Worm (Caenorhabditis elegans) whole organism, L4 larva: ENCODE results near the gene lin-29.
A peak's percentile ranks its signal among the peaks of the same experiment; 100 is the strongest.

ENCODE experiments used
- D1046.2 ChIP-seq: fragments of 200-800 bp; sonication (Bioruptor generic); IDR thresholded peaks from 2 replicates; pipeline ENCODE4 v1.3.6; 2022; ENCODE audit warnings: missing genetic modification characterization, missing compliant biosample characterization
- F37D6.2 ChIP-seq: sonication (generic microtip); optimal IDR thresholded peaks from 2 replicates; lab custom pipeline; 2016; ENCODE audit warnings: mild to moderate bottlenecking, missing genetic modification characterization, missing compliant biosample characterization
- F44E2.7 ChIP-seq: fragments of 200-800 bp; sonication (Bioruptor generic); IDR thresholded peaks from 2 replicates; pipeline ENCODE4 v2.1.2; 2022; ENCODE audit warnings: missing genetic modification characterization, missing compliant biosample characterization
- T20F7.1 ChIP-seq: fragments of 200-800 bp; sonication (Bioruptor generic); optimal IDR thresholded peaks from 2 replicates; lab custom pipeline; 2018; ENCODE audit warnings: mild to moderate bottlenecking, missing genetic modification characterization, missing compliant biosample characterization
- T26A8.4 ChIP-seq: fragments of 200-800 bp; sonication (Bioruptor generic); IDR thresholded peaks from 2 replicates; pipeline ENCODE4 v1.3.6; 2022; ENCODE audit warnings: missing genetic modification characterization, missing compliant biosample characterization
- Y75B8A.6 ChIP-seq: fragments of 200-800 bp; sonication (Bioruptor generic); IDR thresholded peaks from 2 replicates; pipeline ENCODE4 v1.3.6; 2022; ENCODE audit warnings: missing genetic modification reagents, missing genetic modification characterization, missing compliant biosample characterization
- ZK337.2 ChIP-seq: fragments of 200-800 bp; sonication (Bioruptor generic); IDR thresholded peaks from 2 replicates; pipeline ENCODE4 v1.3.6; 2022; ENCODE audit warnings: missing genetic modification reagents, missing genetic modification characterization, missing compliant biosample characterization
- ZK546.5 ChIP-seq, 2 experiments: sonication (generic microtip); optimal IDR thresholded peaks; 2 replicates each; lab custom pipeline; 2017; ENCODE audit warnings: missing biosample characterization in 2 of 2, missing genetic modification characterization in 2 of 2
- ama-1 ChIP-seq: fragments of 150-350 bp; optimal IDR thresholded peaks from 2 replicates; lab custom pipeline; 2014; ENCODE audit warnings: inconsistent platforms, mixed read lengths
- arid-1 ChIP-seq: fragments of 200-800 bp; sonication (Bioruptor generic); conservative IDR thresholded peaks from 2 replicates; pipeline ENCODE4 v1.3.6; 2022; ENCODE audit warnings: missing genetic modification reagents, missing genetic modification characterization, missing compliant biosample characterization
- ceh-44 ChIP-seq: fragments of 200-800 bp; sonication (Bioruptor generic); IDR thresholded peaks from 2 replicates; pipeline ENCODE4 v1.3.6; 2022; ENCODE audit warnings: missing genetic modification reagents, missing genetic modification characterization, missing compliant biosample characterization
- ctbp-1 ChIP-seq: fragments of 200-800 bp; sonication (Bioruptor generic); IDR thresholded peaks from 2 replicates; pipeline ENCODE4 v1.3.6; 2022; ENCODE audit warnings: missing genetic modification reagents, missing genetic modification characterization, missing compliant biosample characterization
- dve-1 ChIP-seq: sonication (generic microtip); optimal IDR thresholded peaks from 2 replicates; lab custom pipeline; 2017; ENCODE audit warnings: antibody characterized with exemption, mild to moderate bottlenecking, missing genetic modification characterization, missing compliant biosample characterization; ENCODE audit not compliant: insufficient read depth
- egl-43 ChIP-seq: fragments of 200-800 bp; sonication (Bioruptor generic); IDR thresholded peaks from 2 replicates; pipeline ENCODE4 v1.3.6; 2022; ENCODE audit warnings: missing genetic modification reagents, missing genetic modification characterization, missing compliant biosample characterization
- lin-29 ChIP-seq: fragments of 200-800 bp; sonication (Bioruptor generic); IDR thresholded peaks from 2 replicates; pipeline ENCODE4 v1.3.6; 2022; ENCODE audit warnings: missing genetic modification reagents, missing genetic modification characterization, missing compliant biosample characterization
- lin-38 ChIP-seq: fragments of 200-800 bp; sonication (Bioruptor generic); IDR thresholded peaks from 2 replicates; pipeline ENCODE4 v1.3.6; 2022; ENCODE audit warnings: missing genetic modification reagents, missing genetic modification characterization, missing compliant biosample characterization
- lir-3 ChIP-seq: sonication (generic microtip); optimal IDR thresholded peaks from 2 replicates; lab custom pipeline; 2016; ENCODE audit warnings: mild to moderate bottlenecking, missing genetic modification characterization, missing compliant biosample characterization
- lsy-2 ChIP-seq, 2 experiments: fragments of 150-350 bp in 1 of 2; sonication (generic microtip) in 1 of 2; optimal IDR thresholded peaks; 2 replicates each; lab custom pipeline; 2014 to 2017; ENCODE audit warnings: missing biosample characterization in 2 of 2, missing genetic modification characterization in 2 of 2
- madf-5 ChIP-seq, 2 experiments: fragments of 200-800 bp; sonication (Bioruptor generic); IDR thresholded peaks; 2 replicates each; pipeline ENCODE4 v1.3.6; 2022; ENCODE audit warnings: missing compliant biosample characterization in 2 of 2, missing genetic modification characterization in 2 of 2
- mes-2 ChIP-seq: sonication (generic microtip); optimal IDR thresholded peaks from 2 replicates; lab custom pipeline; 2016; ENCODE audit warnings: missing genotype, mild to moderate bottlenecking, missing genetic modification characterization, missing compliant biosample characterization; ENCODE audit not compliant: poor library complexity, severe bottlenecking
- nhr-102 ChIP-seq: sonication (generic microtip); optimal IDR thresholded peaks from 2 replicates; lab custom pipeline; 2016; ENCODE audit warnings: mild to moderate bottlenecking, missing genetic modification characterization, moderate library complexity, missing compliant biosample characterization
- nhr-11 ChIP-seq: fragments of 150-350 bp; optimal IDR thresholded peaks from 2 replicates; lab custom pipeline; 2014; ENCODE audit warnings: missing biosample characterization, missing genetic modification characterization
- nhr-25 ChIP-seq: sonication (generic microtip); optimal IDR thresholded peaks from 2 replicates; lab custom pipeline; 2017; ENCODE audit warnings: missing genetic modification characterization, mild to moderate bottlenecking, missing compliant biosample characterization, antibody characterized with exemption, moderate library complexity, borderline replicate concordance; ENCODE audit not compliant: insufficient read depth
- nhr-42 ChIP-seq: fragments of 200-800 bp; sonication (Bioruptor generic); IDR thresholded peaks from 2 replicates; pipeline ENCODE4 v1.3.6; 2022; ENCODE audit warnings: missing genetic modification characterization, missing compliant biosample characterization
- nhr-48 ChIP-seq: sonication (generic microtip); optimal IDR thresholded peaks from 2 replicates; lab custom pipeline; 2016; ENCODE audit warnings: mild to moderate bottlenecking, missing genetic modification characterization, missing compliant biosample characterization
- nhr-77 ChIP-seq: fragments of 150-350 bp; optimal IDR thresholded peaks from 2 replicates; lab custom pipeline; 2014; ENCODE audit warnings: missing biosample characterization, missing genetic modification characterization
- pha-4 ChIP-seq, 2 experiments: fragments of 150-350 bp in 1 of 2; fragments of 200-800 bp in 1 of 2; sonication (Bioruptor generic) in 1 of 2; IDR thresholded peaks in 1 of 2; optimal IDR thresholded peaks in 1 of 2; 2 replicates each; pipeline versions ENCODE4 v1.3.6 to Lab custom; 2014 to 2022; ENCODE audit warnings: missing genetic modification characterization in 2 of 2, missing genetic modification reagents in 2 of 2, missing biosample characterization in 1 of 2, missing compliant biosample characterization in 1 of 2
- pqm-1 ChIP-seq: sonication (generic microtip); optimal IDR thresholded peaks from 2 replicates; lab custom pipeline; 2017; ENCODE audit warnings: missing biosample characterization, missing genetic modification characterization
- rbr-2 ChIP-seq: sonication (generic microtip); optimal IDR thresholded peaks from 2 replicates; lab custom pipeline; 2016; ENCODE audit warnings: missing genotype, missing genetic modification characterization, missing compliant biosample characterization
- sdz-12 ChIP-seq: fragments of 200-800 bp; sonication (Bioruptor generic); optimal IDR thresholded peaks from 2 replicates; lab custom pipeline; 2018; ENCODE audit warnings: mild to moderate bottlenecking, missing genetic modification characterization, missing compliant biosample characterization
- snpc-1.2 ChIP-seq: fragments of 200-800 bp; sonication (Bioruptor generic); IDR thresholded peaks from 2 replicates; pipeline ENCODE4 v1.3.6; 2022; ENCODE audit warnings: missing genetic modification reagents, missing genetic modification characterization, missing compliant biosample characterization
- spr-3 ChIP-seq: fragments of 200-800 bp; sonication (Bioruptor generic); optimal IDR thresholded peaks from 2 replicates; lab custom pipeline; 2018; ENCODE audit warnings: mild to moderate bottlenecking, missing genetic modification characterization, missing compliant biosample characterization
- tag-97 ChIP-seq: fragments of 200-800 bp; sonication (Bioruptor generic); IDR thresholded peaks from 2 replicates; pipeline ENCODE4 v1.3.6; 2022; ENCODE audit warnings: missing genetic modification characterization, missing compliant biosample characterization
- unc-130 ChIP-seq: sonication (generic microtip); optimal IDR thresholded peaks from 2 replicates; lab custom pipeline; 2016; ENCODE audit warnings: missing genetic modification reagents, missing genetic modification characterization, missing compliant biosample characterization
- unc-62 ChIP-seq, 3 experiments: fragments of 150-350 bp in 1 of 3; sonication (generic microtip); optimal IDR thresholded peaks in 2 of 3; peaks in 1 of 3; 1 replicate in 1 of 3; 2 replicates in 2 of 3; lab custom pipeline; 2014 to 2017; ENCODE audit warnings: missing biosample characterization in 3 of 3, missing genetic modification characterization in 3 of 3, missing genetic modification reagents in 3 of 3, missing genotype in 1 of 3
- zip-11 ChIP-seq: fragments of 200-800 bp; sonication (Bioruptor generic); IDR thresholded peaks from 2 replicates; pipeline ENCODE4 v1.3.6; 2022; ENCODE audit warnings: missing genetic modification characterization, missing compliant biosample characterization

lin-29 gene

ce11 chrII:11974048-11974995, 39.2 kb upstream of the lin-29 start (continued):
- TF ChIP-seq nhr-77, result peak; percentile 69
- TF ChIP-seq nhr-48 (tag; lab: Kevin White, UChicago), result peak; percentile 34
- TF ChIP-seq mes-2 (tag; lab: Kevin White, UChicago), result peak; percentile 41
- no peak for TF ChIP-seq F44E2.7 (GFP tag; lab: Robert Waterston, UW)
- TF ChIP-seq T26A8.4, result peak; percentile 67
- no peak for TF ChIP-seq Y75B8A.6 (GFP tag; lab: Robert Waterston, UW)
- peak; percentile 24 for TF ChIP-seq sdz-12 (GFP tag; lab: Kevin White, UChicago)
- peak; percentile 49; the same call in 1 of the 2 replicates for TF ChIP-seq lin-29 (GFP tag; lab: Robert Waterston, UW)
- TF ChIP-seq dve-1, result peak; percentile 8
- TF ChIP-seq T20F7.1 (GFP tag; lab: Kevin White, UChicago), result peak; percentile 25
- peak in 1 of 2 experiments; percentile 64 for TF ChIP-seq lsy-2 (tag; optimal IDR thresholded peaks at IDR 0.05; lab: Kevin White, UChicago)
- no peak for TF ChIP-seq pha-4 (GFP tag; IDR thresholded peaks at IDR 0.05; lab: Robert Waterston, UW)
- no peak for TF ChIP-seq pha-4 (tag; optimal IDR thresholded peaks at IDR 0.05; lab: Kevin White, UChicago)
- TF ChIP-seq rbr-2 (tag; lab: Kevin White, UChicago), result peak; percentile 41
- TF ChIP-seq unc-130 (GFP tag; lab: Kevin White, UChicago), result peak; percentile 4
- TF ChIP-seq nhr-25 (tag; lab: Kevin White, UChicago), result no peak
- no peak for TF ChIP-seq ZK546.5 (tag; optimal IDR thresholded peaks at IDR 0.05; lab: Kevin White, UChicago)
- peak; percentile 6 for TF ChIP-seq ctbp-1 (GFP tag; lab: Robert Waterston, UW)
- TF ChIP-seq pqm-1 (tag; lab: Kevin White, UChicago), result peak; percentile 15
- TF ChIP-seq arid-1 (GFP tag; lab: Robert Waterston, UW), result peak; percentile 62; the same call in 1 of the 2 replicates
- TF ChIP-seq madf-5 (GFP tag; IDR thresholded peaks at IDR 0.05; lab: Robert Waterston, UW), result 0 out of 4 replicates have a peak, but pooled peaks of 1 of the 2 experiments have one; percentile 59
- TF ChIP-seq ZK337.2 (GFP tag; lab: Robert Waterston, UW), result no peak
- TF ChIP-seq nhr-11, result no peak
- no peak for TF ChIP-seq unc-62 (GFP tag; optimal IDR thresholded peaks at IDR 0.05 in 1 of 2; lab: Kevin White, UChicago)
- no peak for TF ChIP-seq unc-62 (tag; optimal IDR thresholded peaks at IDR 0.05; lab: Kevin White, UChicago)
- TF ChIP-seq nhr-102, result peak; percentile 63
- no peak for TF ChIP-seq ceh-44 (GFP tag; lab: Robert Waterston, UW)
- no peak for TF ChIP-seq F37D6.2 (tag; lab: Kevin White, UChicago)
- TF ChIP-seq spr-3, result no peak
- TF ChIP-seq lin-38 (GFP tag; lab: Robert Waterston, UW), result peak; percentile 45
- TF ChIP-seq egl-43 (GFP tag; lab: Robert Waterston, UW), result peak; percentile 67
- 0 out of 2 replicates have a peak, but pooled peaks have one; percentile 68 for TF ChIP-seq D1046.2 (GFP tag; lab: Robert Waterston, UW)
- 0 out of 2 replicates have a peak, but pooled peaks have one; percentile 33 for TF ChIP-seq snpc-1.2 (GFP tag; lab: Robert Waterston, UW)
- no peak for TF ChIP-seq ama-1 (lab: Kevin White, UChicago)
- no peak for TF ChIP-seq lir-3 (tag; lab: Kevin White, UChicago)
- TF ChIP-seq zip-11 (GFP tag; lab: Robert Waterston, UW), result peak; percentile 4; the same call in 1 of the 2 replicates
- peak; percentile 49 for TF ChIP-seq nhr-42 (GFP tag; lab: Robert Waterston, UW)
- 0 out of 2 replicates have a peak, but pooled peaks have one; percentile 53 for TF ChIP-seq tag-97 (GFP tag; lab: Robert Waterston, UW)
